Worm (Caenorhabditis elegans) whole organism, L3 larva: ENCODE results near the gene fce-2.

Experiments
- ama-1 ChIP-seq: fragments of 150-350 bp; optimal IDR thresholded peaks from 2 replicates; lab custom pipeline; 2018
- ceh-28 ChIP-seq: fragments of 150-350 bp; optimal IDR thresholded peaks from 2 replicates; lab custom pipeline; 2014; ENCODE audit warnings: missing biosample characterization, missing genetic modification reagents, missing genetic modification characterization
- daf-12 ChIP-seq: fragments of 150-350 bp; optimal IDR thresholded peaks from 2 replicates; lab custom pipeline; 2014; ENCODE audit warnings: missing biosample characterization, missing genetic modification reagents, missing genetic modification characterization
- egl-27 ChIP-seq: sonication (generic microtip); optimal IDR thresholded peaks from 4 replicates; lab custom pipeline; 2017; ENCODE audit warnings: missing biosample characterization, missing genetic modification reagents, missing genetic modification characterization
- hmg-11 ChIP-seq: sonication (generic microtip); optimal IDR thresholded peaks from 2 replicates; lab custom pipeline; 2016; ENCODE audit warnings: missing genetic modification characterization, missing compliant biosample characterization
- lin-15B ChIP-seq: fragments of 150-350 bp; optimal IDR thresholded peaks from 2 replicates; lab custom pipeline; 2014; ENCODE audit warnings: missing biosample characterization, missing genetic modification characterization
- lin-39 ChIP-seq: fragments of 150-350 bp; optimal IDR thresholded peaks from 2 replicates; lab custom pipeline; 2018; ENCODE audit warnings: missing biosample characterization, missing genetic modification reagents, missing genetic modification characterization
- mdl-1 ChIP-seq: fragments of 150-350 bp; optimal IDR thresholded peaks from 2 replicates; lab custom pipeline; 2014; ENCODE audit warnings: missing biosample characterization, missing genetic modification characterization
- nfya-1 ChIP-seq: sonication (generic microtip); optimal IDR thresholded peaks from 2 replicates; lab custom pipeline; 2017; ENCODE audit warnings: missing genetic modification characterization, mild to moderate bottlenecking, missing compliant biosample characterization, antibody characterized with exemption, moderate library complexity; ENCODE audit not compliant: insufficient read depth
- nhr-11 ChIP-seq: fragments of 150-350 bp; optimal IDR thresholded peaks from 2 replicates; lab custom pipeline; 2014; ENCODE audit warnings: missing biosample characterization, missing genetic modification characterization
- nhr-12 ChIP-seq: fragments of 150-350 bp; optimal IDR thresholded peaks from 2 replicates; lab custom pipeline; 2014; ENCODE audit warnings: missing biosample characterization, missing genetic modification characterization
- tbx-2 ChIP-seq: sonication (generic microtip); optimal IDR thresholded peaks from 2 replicates; lab custom pipeline; 2016; ENCODE audit warnings: mild to moderate bottlenecking, missing genetic modification characterization, missing compliant biosample characterization
- zag-1 ChIP-seq: fragments of 150-350 bp; optimal IDR thresholded peaks from 2 replicates; lab custom pipeline; 2014; ENCODE audit warnings: missing biosample characterization, missing genetic modification characterization

DNA sequence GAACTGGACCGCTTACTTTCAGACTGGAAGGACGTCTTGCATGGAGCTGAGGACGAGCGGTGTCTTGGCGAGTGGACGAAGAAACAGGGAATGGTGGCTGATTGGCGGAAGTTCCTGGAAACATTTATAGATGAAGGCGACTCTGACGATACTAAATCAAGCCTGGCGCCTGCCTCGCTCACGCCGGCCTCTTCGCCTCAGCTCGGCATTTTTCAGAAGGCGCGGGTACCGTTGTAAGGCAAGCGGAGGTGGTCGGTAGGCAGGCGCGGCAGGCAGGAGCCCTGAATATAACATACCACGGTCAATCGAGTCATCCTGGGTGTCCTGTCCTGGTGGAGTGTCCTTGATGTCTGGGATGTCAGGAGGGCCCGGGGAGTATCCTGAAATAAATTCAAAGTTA is 20.8 kb downstream of the fce-2 start:
- TF ChIP-seq nfya-1 (tag; lab: Kevin White, UChicago) = no peak
- TF ChIP-seq ama-1 (lab: Kevin White, UChicago) = no peak
- TF ChIP-seq ceh-28 (tag; lab: Kevin White, UChicago) = no peak
- no peak for TF ChIP-seq zag-1 (tag; lab: Kevin White, UChicago)
- no peak for TF ChIP-seq egl-27
- no peak for TF ChIP-seq hmg-11 (tag; lab: Kevin White, UChicago)
- TF ChIP-seq tbx-2 (tag; lab: Kevin White, UChicago) = no peak
- TF ChIP-seq nhr-11 (tag; lab: Kevin White, UChicago) = no peak
- no peak for TF ChIP-seq mdl-1 (tag; lab: Kevin White, UChicago)
- TF ChIP-seq lin-39 (tag; lab: Kevin White, UChicago) = no peak
- TF ChIP-seq daf-12 (tag; lab: Kevin White, UChicago) = no peak
- TF ChIP-seq nhr-12 (tag; lab: Kevin White, UChicago) = no peak
- TF ChIP-seq lin-15B (tag; lab: Kevin White, UChicago) = no peak
